Fruit fly (Drosophila melanogaster): ENCODE measurements around the gene CG12680.

DNA sequence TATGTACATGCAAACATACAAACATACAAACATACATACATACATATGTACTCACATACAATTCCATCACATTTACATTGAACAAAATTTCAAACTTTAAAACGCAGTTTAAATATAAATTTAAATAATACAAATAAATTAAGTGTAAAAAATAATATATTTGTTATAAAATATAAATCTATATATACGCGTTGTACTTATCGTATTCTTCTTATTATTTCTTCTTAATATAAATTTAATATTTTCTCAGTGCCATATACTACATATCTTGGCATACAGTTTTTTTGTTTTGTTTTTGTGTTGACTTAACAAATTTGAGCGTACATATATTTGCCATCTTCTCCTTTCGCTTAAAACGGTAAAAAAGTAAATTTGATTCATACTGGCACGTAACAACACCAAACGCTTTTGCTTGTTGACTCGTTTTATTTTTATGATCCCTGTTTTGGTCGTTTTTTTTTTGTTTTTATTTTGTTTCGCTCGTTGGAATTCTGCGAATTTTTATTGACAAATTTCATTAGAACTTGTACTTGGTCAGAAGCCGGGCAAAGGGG is 32.9 kb downstream of the CG12680 start:
- TF ChIP-seq CG12605 (GFP tag; IDR thresholded peaks at IDR 0.05): no peak
- no peak for TF ChIP-seq CG15710 (tag; optimal IDR thresholded peaks at IDR 0.05)
- TF ChIP-seq CG9948 (tag; optimal IDR thresholded peaks at IDR 0.05): no peak
- TF ChIP-seq fd96Ca (GFP tag; IDR thresholded peaks at IDR 0.05): no peak
- TF ChIP-seq Pif1A (GFP tag; optimal IDR thresholded peaks at IDR 0.05): no peak
- TF ChIP-seq CG4496 (GFP tag; IDR thresholded peaks at IDR 0.05): no peak
- no peak for TF ChIP-seq CG8159 (tag; optimal IDR thresholded peaks at IDR 0.05)
